Worm (Caenorhabditis elegans): Measurements from ENCODE around the gene srx-95.

DNA sequence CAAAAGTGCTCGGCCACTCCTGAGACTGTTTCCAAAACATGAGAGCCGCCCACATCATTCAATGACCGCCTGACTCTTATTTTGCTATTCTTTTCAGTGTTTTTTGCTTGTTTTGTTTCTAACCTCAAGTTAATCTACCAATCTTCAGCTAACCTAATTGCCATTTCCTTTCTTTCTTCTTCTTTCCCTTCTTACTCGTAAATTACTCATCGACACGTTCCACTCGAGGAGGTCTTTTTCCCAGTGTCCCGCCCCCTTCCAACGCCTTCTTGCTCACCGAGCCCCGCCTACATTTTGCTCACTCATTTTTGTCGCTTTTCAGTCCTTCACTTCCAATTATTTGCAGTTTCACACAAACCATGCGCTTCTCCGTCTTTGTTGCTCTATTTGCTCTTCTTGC lies 10.2 kb upstream of the srx-95 start, which contains the start of gene nlp-50:
- no peak for TF ChIP-seq F22D6.2 (tag; optimal IDR thresholded peaks at IDR 0.05)
- no peak for TF ChIP-seq F55B11.4 (tag; optimal IDR thresholded peaks at IDR 0.05; ENCODE audit: borderline replicate concordance, insufficient read depth)
- no peak for TF ChIP-seq lin-40 (tag; optimal IDR thresholded peaks at IDR 0.05)
- no peak for TF ChIP-seq ccch-3 (GFP tag; optimal IDR thresholded peaks at IDR 0.05)
- TF ChIP-seq lin-35 (GFP tag; optimal IDR thresholded peaks at IDR 0.05): no peak
- no peak for TF ChIP-seq chd-7 (tag; optimal IDR thresholded peaks at IDR 0.05)
- no peak for TF ChIP-seq ama-1 (optimal IDR thresholded peaks at IDR 0.05)
- TF ChIP-seq ama-1 (GFP tag; optimal IDR thresholded peaks at IDR 0.05): no peak
- no peak for TF ChIP-seq attf-5 (GFP tag; optimal IDR thresholded peaks at IDR 0.05)
- no peak for TF ChIP-seq F52B5.7 (tag; optimal IDR thresholded peaks at IDR 0.05)
- TF ChIP-seq dpff-1 (tag; optimal IDR thresholded peaks at IDR 0.05): no peak
- TF ChIP-seq unc-130 (GFP tag; optimal IDR thresholded peaks at IDR 0.05): no peak
- TF ChIP-seq D2030.7 (GFP tag; IDR thresholded peaks at IDR 0.05): no peak
- TF ChIP-seq nhr-179 (tag; optimal IDR thresholded peaks at IDR 0.05): no peak
